Fruit fly (Drosophila melanogaster) whole organism, pupa: ENCODE results near the gene Pak3.

Experiments
- CG10348 ChIP-seq: fragments of 200-800 bp; sonication (Bioruptor generic); IDR thresholded peaks from 2 replicates; pipeline ENCODE4 v1.3.6; 2022; ENCODE audit warnings: missing biosample characterization, missing genetic modification characterization
- CG12605 ChIP-seq: fragments of 200-800 bp; sonication (Bioruptor generic); IDR thresholded peaks from 2 replicates; pipeline ENCODE4 v1.3.6; 2022; ENCODE audit warnings: missing biosample characterization, missing genetic modification characterization
- CG13204 ChIP-seq: fragments of 200-800 bp; sonication (Bioruptor generic); optimal IDR thresholded peaks from 2 replicates; lab custom pipeline; 2018; ENCODE audit warnings: missing biosample characterization, mild to moderate bottlenecking, missing genetic modification characterization, moderate library complexity
- CG14655 ChIP-seq: fragments of 200-800 bp; sonication (Bioruptor generic); optimal IDR thresholded peaks from 3 replicates; lab custom pipeline; 2017; ENCODE audit warnings: mild to moderate bottlenecking, missing biosample characterization, missing genetic modification reagents, missing genetic modification characterization
- CG15710 ChIP-seq: fragments of 200-800 bp; sonication (Bioruptor generic); optimal IDR thresholded peaks from 2 replicates; lab custom pipeline; 2018; ENCODE audit warnings: missing biosample characterization, mild to moderate bottlenecking, missing genetic modification characterization, moderate library complexity
- CG17806 ChIP-seq: fragments of 200-800 bp; sonication (Bioruptor generic); optimal IDR thresholded peaks from 2 replicates; lab custom pipeline; 2018; ENCODE audit warnings: missing biosample characterization, mild to moderate bottlenecking, missing genetic modification characterization, moderate library complexity
- CG32121 ChIP-seq: fragments of 200-800 bp; sonication (Bioruptor generic); IDR thresholded peaks from 2 replicates; pipeline ENCODE4 v1.3.6; 2022; ENCODE audit warnings: missing biosample characterization, missing genetic modification characterization
- CG34367 ChIP-seq: fragments of 200-800 bp; sonication (Bioruptor generic); optimal IDR thresholded peaks from 2 replicates; lab custom pipeline; 2018; ENCODE audit warnings: missing biosample characterization, mild to moderate bottlenecking, missing genetic modification characterization
- CG4496 ChIP-seq: fragments of 200-800 bp; sonication (Bioruptor generic); IDR thresholded peaks from 3 replicates; pipeline ENCODE4 v1.3.6; 2022; ENCODE audit warnings: missing biosample characterization, missing genetic modification characterization
- CG8159 ChIP-seq: fragments of 200-800 bp; sonication (Bioruptor generic); optimal IDR thresholded peaks from 3 replicates; lab custom pipeline; 2018; ENCODE audit warnings: missing biosample characterization, mild to moderate bottlenecking, missing genetic modification characterization, moderate library complexity
- CG8301 ChIP-seq: fragments of 200-800 bp; sonication (Bioruptor generic); optimal IDR thresholded peaks from 2 replicates; lab custom pipeline; 2018; ENCODE audit warnings: missing biosample characterization, mild to moderate bottlenecking, missing genetic modification characterization
- CG9948 ChIP-seq: fragments of 200-800 bp; sonication (Bioruptor generic); optimal IDR thresholded peaks from 2 replicates; lab custom pipeline; 2018; ENCODE audit warnings: missing biosample characterization, mild to moderate bottlenecking, missing genetic modification characterization, moderate library complexity
- D1 ChIP-seq: fragments of 200-800 bp; sonication (Bioruptor generic); optimal IDR thresholded peaks from 2 replicates; lab custom pipeline; 2018; ENCODE audit warnings: missing biosample characterization, mild to moderate bottlenecking, missing genetic modification characterization, moderate library complexity
- EcR ChIP-seq: fragments of 200-800 bp; sonication (Bioruptor generic); optimal IDR thresholded peaks from 3 replicates; lab custom pipeline; 2019; ENCODE audit warnings: missing biosample characterization, missing genetic modification characterization, mild to moderate bottlenecking, moderate library complexity, missing genetic modification reagents
- Ets98B ChIP-seq: fragments of 200-800 bp; sonication (Bioruptor generic); IDR thresholded peaks from 2 replicates; pipeline ENCODE4 v1.3.6; 2022; ENCODE audit warnings: missing biosample characterization, missing genetic modification characterization
- Pif1A ChIP-seq: fragments of 200-800 bp; sonication (Bioruptor generic); optimal IDR thresholded peaks from 3 replicates; lab custom pipeline; 2016; ENCODE audit warnings: missing biosample characterization, missing genetic modification characterization
- Pif1B ChIP-seq: fragments of 200-800 bp; sonication (Bioruptor generic); optimal IDR thresholded peaks from 3 replicates; lab custom pipeline; 2016; ENCODE audit warnings: missing biosample characterization, missing genetic modification characterization
- Snoo ChIP-seq: fragments of 200-800 bp; sonication (Bioruptor generic); optimal IDR thresholded peaks from 3 replicates; lab custom pipeline; 2017; ENCODE audit warnings: missing biosample characterization, mild to moderate bottlenecking, missing genetic modification characterization, inconsistent platforms
- fd96Ca ChIP-seq: fragments of 200-800 bp; sonication (Bioruptor generic); IDR thresholded peaks from 3 replicates; pipeline ENCODE4 v1.3.6; 2022; ENCODE audit warnings: missing biosample characterization, missing genetic modification characterization
- gl ChIP-seq: fragments of 200-800 bp; sonication (Bioruptor generic); optimal IDR thresholded peaks from 2 replicates; lab custom pipeline; 2018; ENCODE audit warnings: missing biosample characterization, mild to moderate bottlenecking, missing genetic modification characterization
- rn ChIP-seq: fragments of 200-800 bp; sonication (Bioruptor generic); IDR thresholded peaks from 2 replicates; pipeline ENCODE4 v1.3.6; 2022; ENCODE audit warnings: missing biosample characterization, missing genetic modification characterization

Pak3 gene

dm6 chr3R:16477033-16477432 is 23.4 kb upstream of the Pak3 start, which contains the start of gene Gyc89Db:
Gyc89Db (plus strand) TSS chr3R:16477110.
- TF ChIP-seq CG17806: no peak
- TF ChIP-seq CG8301 (tag; lab: Kevin White, UChicago): no peak
- TF ChIP-seq EcR (GFP tag; lab: Kevin White, UChicago): no peak
- no peak for TF ChIP-seq CG13204 (GFP tag; lab: Kevin White, UChicago)
- no peak for TF ChIP-seq Pif1A (GFP tag; lab: Kevin White, UChicago)
- no peak for TF ChIP-seq CG9948 (tag; lab: Kevin White, UChicago)

- TF ChIP-seq CG12605 (no peak), Pif1A (GFP tag; lab: Kevin White, UChicago) (no peak), D1 (no peak), CG4496 (GFP tag; lab: Robert Waterston, UW) (no peak), CG8301 (tag; lab: Kevin White, UChicago) (no peak), CG8159 (tag; lab: Kevin White, UChicago) (no peak), CG15710 (tag; lab: Kevin White, UChicago) (no peak), CG9948 (tag; lab: Kevin White, UChicago) (no peak), CG32121 (GFP tag; lab: Robert Waterston, UW) (no peak)
These were observed 22.9 kb upstream of the Pak3 start for dm6 chr3R:16476472-16476871.

dm6 chr3R:16472301-16472700 is 18.7 kb upstream of the Pak3 start, which contains the start of gene Gyc89Da:
Gyc89Da (plus strand) TSS chr3R:16472601.
- no peak for TF ChIP-seq Ets98B (GFP tag; lab: Robert Waterston, UW)
- TF ChIP-seq CG4496 (GFP tag; lab: Robert Waterston, UW): no peak
- no peak for TF ChIP-seq CG17806
- no peak for TF ChIP-seq CG13204 (GFP tag; lab: Kevin White, UChicago)
- no peak for TF ChIP-seq CG32121 (GFP tag; lab: Robert Waterston, UW)
- no peak for TF ChIP-seq EcR (GFP tag; lab: Kevin White, UChicago)
- no peak for TF ChIP-seq CG15710 (tag; lab: Kevin White, UChicago)
- TF ChIP-seq fd96Ca (GFP tag; lab: Robert Waterston, UW): no peak
- TF ChIP-seq gl: no peak
- TF ChIP-seq Snoo (tag; lab: Kevin White, UChicago): no peak
- no peak for TF ChIP-seq rn (GFP tag; lab: Robert Waterston, UW)
- TF ChIP-seq D1: no peak
- TF ChIP-seq Pif1B (GFP tag; lab: Kevin White, UChicago): no peak
- no peak for TF ChIP-seq CG34367 (tag; lab: Kevin White, UChicago)

- no peak for TF ChIP-seq CG8301 (tag; lab: Kevin White, UChicago)
- no peak for TF ChIP-seq CG8159 (tag; lab: Kevin White, UChicago)
- TF ChIP-seq EcR (GFP tag; lab: Kevin White, UChicago): no peak
- no peak for TF ChIP-seq CG17806
- no peak for TF ChIP-seq gl
- no peak for TF ChIP-seq Snoo (tag; lab: Kevin White, UChicago)
- TF ChIP-seq Ets98B (GFP tag; lab: Robert Waterston, UW): no peak
- no peak for TF ChIP-seq CG14655 (GFP tag; lab: Kevin White, UChicago)
- TF ChIP-seq CG34367 (tag; lab: Kevin White, UChicago): no peak
- TF ChIP-seq CG10348 (GFP tag; lab: Robert Waterston, UW): no peak
- no peak for TF ChIP-seq D1
- no peak for TF ChIP-seq Pif1A (GFP tag; lab: Kevin White, UChicago)
- TF ChIP-seq CG13204 (GFP tag; lab: Kevin White, UChicago): no peak
- no peak for TF ChIP-seq fd96Ca (GFP tag; lab: Robert Waterston, UW)
- no peak for TF ChIP-seq rn (GFP tag; lab: Robert Waterston, UW)
These were observed 16.1 kb upstream of the Pak3 start, which contains the start of the genes CG42232 and CSN5 for dm6 chr3R:16469501-16470263. CG42232 (minus strand) TSS chr3R:16469663. CSN5 (plus strand) TSS chr3R:16470099.

dm6 chr3R:16468556-16468955 is 14.9 kb upstream of the Pak3 start:
- TF ChIP-seq CG34367 (tag; lab: Kevin White, UChicago) (no peak), CG12605 (no peak), CG4496 (GFP tag; lab: Robert Waterston, UW) (no peak), CG15710 (tag; lab: Kevin White, UChicago) (no peak), CG14655 (GFP tag; lab: Kevin White, UChicago) (no peak), CG8301 (tag; lab: Kevin White, UChicago) (no peak), CG10348 (GFP tag; lab: Robert Waterston, UW) (no peak), EcR (GFP tag; lab: Kevin White, UChicago) (no peak), Pif1B (GFP tag; lab: Kevin White, UChicago) (no peak), Ets98B (GFP tag; lab: Robert Waterston, UW) (no peak), CG8159 (tag; lab: Kevin White, UChicago) (no peak), Snoo (tag; lab: Kevin White, UChicago) (no peak), CG9948 (tag; lab: Kevin White, UChicago) (no peak), CG13204 (GFP tag; lab: Kevin White, UChicago) (no peak), CG32121 (GFP tag; lab: Robert Waterston, UW) (no peak), fd96Ca (GFP tag; lab: Robert Waterston, UW) (no peak), rn (GFP tag; lab: Robert Waterston, UW) (no peak), gl (no peak), D1 (no peak)
